Fruit fly (Drosophila melanogaster): ENCODE results near the gene CG3868.

The CG3868 gene

dm6 chr3L:14409419-14410145 lies 7.1 kb upstream of the CG3868 start, which contains the start of gene stwl (continued):
- TF ChIP-seq Pdp1 (GFP tag; optimal IDR thresholded peaks at IDR 0.05), result peak; percentile 61 to 73
- no peak for TF ChIP-seq CTCF (GFP tag; optimal IDR thresholded peaks at IDR 0.05)
- TF ChIP-seq zf30C (GFP tag; optimal IDR thresholded peaks at IDR 0.05), result peak; percentile 22
- peak; percentile 52; the same call in 2 of the 3 replicates for TF ChIP-seq CG11560 (tag; IDR thresholded peaks at IDR 0.05)
- peak; percentile 18; the same call in 1 of the 2 replicates for TF ChIP-seq CG6689 (GFP tag; IDR thresholded peaks at IDR 0.05)
- TF ChIP-seq bab2 (GFP tag; optimal IDR thresholded peaks at IDR 0.05), result peak; percentile 47
- TF ChIP-seq HLHmδ (GFP tag; optimal IDR thresholded peaks at IDR 0.05), result peak; percentile 64
- TF ChIP-seq trh (GFP tag; optimal IDR thresholded peaks at IDR 0.05), result no peak
- peak; percentile 65 for TF ChIP-seq CG9609 (GFP tag; optimal IDR thresholded peaks at IDR 0.05)
- TF ChIP-seq C15 (GFP tag; IDR thresholded peaks at IDR 0.05), result 0 out of 3 replicates have a peak, but pooled peaks have one; percentile 16
- peak; percentile 7 for TF ChIP-seq CG14710 (tag; optimal IDR thresholded peaks at IDR 0.05)
- TF ChIP-seq cas (GFP tag; IDR thresholded peaks at IDR 0.05), result peak; percentile 63; the same call in 1 of the 2 replicates
- TF ChIP-seq CG18011 (GFP tag; optimal IDR thresholded peaks at IDR 0.05), result no peak
- TF ChIP-seq Antp (GFP tag; optimal IDR thresholded peaks at IDR 0.05), result peak; percentile 80
- peak; percentile 31; the same call in 1 of the 2 replicates for TF ChIP-seq ssp (GFP tag; IDR thresholded peaks at IDR 0.05)
- TF ChIP-seq CG34224 (GFP tag; IDR thresholded peaks at IDR 0.05; ENCODE audit: partially characterized antibody), result peak; percentile 73
- TF ChIP-seq BEAF-32 (GFP tag; optimal IDR thresholded peaks at IDR 0.05), result peak; percentile 79
- TF ChIP-seq corto (GFP tag; optimal IDR thresholded peaks at IDR 0.05), result no peak
- TF ChIP-seq CG6175 (GFP tag; IDR thresholded peaks at IDR 0.05), result peak; percentile 49; the same call in 1 of the 3 replicates
- peak; percentile 53 for TF ChIP-seq pnt (GFP tag; optimal IDR thresholded peaks at IDR 0.05)
- 0 out of 3 replicates have a peak, but pooled peaks have one; percentile 4 for TF ChIP-seq CG3726 (GFP tag; IDR thresholded peaks at IDR 0.05)
- peak; percentile 43 for TF ChIP-seq CG6272 (GFP tag; IDR thresholded peaks at IDR 0.05)
- peak; percentile 30; the same call in 1 of the 2 replicates for TF ChIP-seq Rx (GFP tag; IDR thresholded peaks at IDR 0.05)
- TF ChIP-seq gfzf (GFP tag; optimal IDR thresholded peaks at IDR 0.05), result peak; percentile 17
- peak; percentile 59 for TF ChIP-seq shn (GFP tag; optimal IDR thresholded peaks at IDR 0.05)
- TF ChIP-seq CG15479 (GFP tag; optimal IDR thresholded peaks at IDR 0.05), result peak; percentile 94
- peak; percentile 34; the same call in 1 of the 2 replicates for TF ChIP-seq CG14441 (GFP tag; IDR thresholded peaks at IDR 0.05)
- TF ChIP-seq CG15514 (GFP tag; optimal IDR thresholded peaks at IDR 0.05), result peak; percentile 61
- TF ChIP-seq Fer2 (tag; optimal IDR thresholded peaks at IDR 0.05), result peak; percentile 25
- TF ChIP-seq vvl (GFP tag; IDR thresholded peaks at IDR 0.05), result peak; percentile 77
- TF ChIP-seq sens (GFP tag), result peak; percentile 79
- peak; percentile 51 for TF ChIP-seq Meics (GFP tag; optimal IDR thresholded peaks at IDR 0.05)
- peak; percentile 83 for TF ChIP-seq row (GFP tag; IDR thresholded peaks at IDR 0.05)
- peak; percentile 54 for TF ChIP-seq pb (GFP tag; optimal IDR thresholded peaks at IDR 0.05)
- peak; percentile 46 for TF ChIP-seq CG17328 (GFP tag; IDR thresholded peaks at IDR 0.05)
- no peak for TF ChIP-seq br (optimal IDR thresholded peaks at IDR 0.05)
- TF ChIP-seq ftz-f1 (GFP tag; optimal IDR thresholded peaks at IDR 0.05), result no peak
- TF ChIP-seq D (optimal IDR thresholded peaks at IDR 0.05), result peak; percentile 68
- no peak for TF ChIP-seq D (GFP tag; optimal IDR thresholded peaks at IDR 0.05)
- TF ChIP-seq CG7928 (GFP tag; optimal IDR thresholded peaks at IDR 0.05), result no peak
- no peak for TF ChIP-seq CG4360 (GFP tag; IDR thresholded peaks at IDR 0.05)
- peak; percentile 43 for TF ChIP-seq CG7786 (GFP tag; optimal IDR thresholded peaks at IDR 0.05)
- no peak for TF ChIP-seq gcm (GFP tag; optimal IDR thresholded peaks at IDR 0.05)
- TF ChIP-seq maf-S (GFP tag; optimal IDR thresholded peaks at IDR 0.05), result peak; percentile 34
- TF ChIP-seq CG6254 (GFP tag; optimal IDR thresholded peaks at IDR 0.05), result no peak
- peak; percentile 81 for TF ChIP-seq hbn (GFP tag; IDR thresholded peaks at IDR 0.05; ENCODE audit: partially characterized antibody)
- TF ChIP-seq CG15696 (tag; optimal IDR thresholded peaks at IDR 0.05), result peak; percentile 7
- TF ChIP-seq ap (GFP tag; IDR thresholded peaks at IDR 0.05), result 0 out of 2 replicates have a peak, but pooled peaks have one; percentile 12
- no peak; the same call in 1 of the 2 replicates for TF ChIP-seq chm (GFP tag; IDR thresholded peaks at IDR 0.05)
- TF ChIP-seq Nf-YC (tag; optimal IDR thresholded peaks at IDR 0.05), result no peak
